Worm (Caenorhabditis elegans) whole organism, L2 larva: ENCODE results near the gene clec-149.

ENCODE experiments used
- Y55F3AM.14 ChIP-seq: fragments of 200-800 bp; sonication (Bioruptor generic); optimal IDR thresholded peaks from 2 replicates; lab custom pipeline; 2018; ENCODE audit warnings: mild to moderate bottlenecking, missing genetic modification characterization, missing compliant biosample characterization
- ZK546.5 ChIP-seq: sonication (generic microtip); optimal IDR thresholded peaks from 2 replicates; lab custom pipeline; 2017; ENCODE audit warnings: missing biosample characterization, missing genetic modification characterization
- alr-1 ChIP-seq: fragments of 150-350 bp; optimal IDR thresholded peaks from 2 replicates; lab custom pipeline; 2014; ENCODE audit warnings: missing biosample characterization, missing genetic modification characterization
- aly-2 ChIP-seq: fragments of 150-350 bp; optimal IDR thresholded peaks from 2 replicates; lab custom pipeline; 2014; ENCODE audit warnings: missing biosample characterization, missing genetic modification characterization
- ama-1 ChIP-seq: fragments of 150-350 bp; optimal IDR thresholded peaks from 2 replicates; lab custom pipeline; 2018; ENCODE audit warnings: inconsistent platforms
- blmp-1 ChIP-seq: sonication (generic microtip); optimal IDR thresholded peaks from 2 replicates; lab custom pipeline; 2017; ENCODE audit warnings: missing genetic modification characterization, mild to moderate bottlenecking, missing compliant biosample characterization, antibody characterized with exemption, moderate library complexity; ENCODE audit not compliant: insufficient read depth
- ceh-16 ChIP-seq: fragments of 150-350 bp; optimal IDR thresholded peaks from 2 replicates; lab custom pipeline; 2014; ENCODE audit warnings: missing biosample characterization, missing genetic modification characterization
- ceh-82 ChIP-seq: fragments of 150-350 bp; optimal IDR thresholded peaks from 2 replicates; lab custom pipeline; 2014; ENCODE audit warnings: missing biosample characterization, missing genetic modification characterization
- crh-2 ChIP-seq: sonication (generic microtip); optimal IDR thresholded peaks from 2 replicates; lab custom pipeline; 2017; ENCODE audit warnings: missing biosample characterization, missing genetic modification characterization
- dmd-4 ChIP-seq: sonication (generic microtip); optimal IDR thresholded peaks from 2 replicates; lab custom pipeline; 2017; ENCODE audit warnings: missing biosample characterization, missing genetic modification characterization
- elt-1 ChIP-seq: fragments of 150-350 bp; optimal IDR thresholded peaks from 2 replicates; lab custom pipeline; 2014; ENCODE audit warnings: missing biosample characterization, missing genetic modification characterization
- elt-3 ChIP-seq: sonication (generic microtip); optimal IDR thresholded peaks from 2 replicates; lab custom pipeline; 2017; ENCODE audit warnings: missing biosample characterization, missing genetic modification characterization
- gmeb-1 ChIP-seq: fragments of 150-350 bp; optimal IDR thresholded peaks from 2 replicates; lab custom pipeline; 2014; ENCODE audit warnings: missing biosample characterization, missing genetic modification characterization
- mab-5 ChIP-seq: fragments of 150-350 bp; optimal IDR thresholded peaks from 2 replicates; lab custom pipeline; 2014; ENCODE audit warnings: missing biosample characterization, missing genetic modification characterization
- mbf-1 ChIP-seq: sonication (generic microtip); optimal IDR thresholded peaks from 2 replicates; lab custom pipeline; 2017; ENCODE audit warnings: missing biosample characterization, missing genetic modification characterization
- mdl-1 ChIP-seq, 2 experiments: fragments of 150-350 bp in 1 of 2; sonication (generic microtip) in 1 of 2; optimal IDR thresholded peaks; 2 replicates each; lab custom pipeline; 2017; ENCODE audit warnings: missing biosample characterization in 2 of 2, missing genetic modification characterization in 2 of 2
- nhr-10 ChIP-seq: sonication (generic microtip); optimal IDR thresholded peaks from 2 replicates; lab custom pipeline; 2017; ENCODE audit warnings: missing biosample characterization, missing genetic modification characterization
- nhr-12 ChIP-seq: fragments of 150-350 bp; optimal IDR thresholded peaks from 2 replicates; lab custom pipeline; 2014; ENCODE audit warnings: missing biosample characterization, missing genetic modification characterization
- nhr-129 ChIP-seq: fragments of 150-350 bp; optimal IDR thresholded peaks from 2 replicates; lab custom pipeline; 2014; ENCODE audit warnings: missing biosample characterization, missing genetic modification characterization
- nhr-21 ChIP-seq: fragments of 150-350 bp; optimal IDR thresholded peaks from 2 replicates; lab custom pipeline; 2014; ENCODE audit warnings: missing biosample characterization, missing genetic modification characterization
- nhr-23 ChIP-seq: fragments of 150-350 bp; optimal IDR thresholded peaks from 2 replicates; lab custom pipeline; 2014; ENCODE audit warnings: missing biosample characterization, missing genetic modification reagents, missing genetic modification characterization
- nhr-237 ChIP-seq: fragments of 150-350 bp; optimal IDR thresholded peaks from 2 replicates; lab custom pipeline; 2014; ENCODE audit warnings: missing biosample characterization, missing genetic modification characterization
- nhr-25 ChIP-seq: fragments of 150-350 bp; sonication (generic microtip); optimal IDR thresholded peaks from 3 replicates; lab custom pipeline; 2014; ENCODE audit warnings: missing biosample characterization, missing genetic modification characterization
- nhr-6 ChIP-seq: fragments of 150-350 bp; optimal IDR thresholded peaks from 2 replicates; lab custom pipeline; 2014; ENCODE audit warnings: missing biosample characterization, missing genetic modification characterization
- peb-1 ChIP-seq: fragments of 150-350 bp; optimal IDR thresholded peaks from 2 replicates; lab custom pipeline; 2014; ENCODE audit warnings: missing biosample characterization, missing genetic modification characterization
- sem-4 ChIP-seq: fragments of 150-350 bp; optimal IDR thresholded peaks from 2 replicates; lab custom pipeline; 2014; ENCODE audit warnings: missing biosample characterization, missing genetic modification reagents, missing genetic modification characterization
- skn-1 ChIP-seq: sonication (generic microtip); optimal IDR thresholded peaks from 2 replicates; lab custom pipeline; 2017; ENCODE audit warnings: missing biosample characterization, missing genetic modification characterization
- sma-3 ChIP-seq: sonication (generic microtip); optimal IDR thresholded peaks from 2 replicates; lab custom pipeline; 2016; ENCODE audit warnings: missing genetic modification reagents, missing genetic modification characterization, missing compliant biosample characterization
- sma-9 ChIP-seq, 2 experiments: fragments of 150-350 bp in 1 of 2; sonication (generic microtip) in 1 of 2; optimal IDR thresholded peaks; 2 replicates each; lab custom pipeline; 2014 to 2016; ENCODE audit warnings: missing genetic modification characterization in 2 of 2, mild to moderate bottlenecking in 1 of 2, missing biosample characterization in 1 of 2, missing compliant biosample characterization in 1 of 2, missing genetic modification reagents in 1 of 2, moderate library complexity in 1 of 2
- snpc-4 ChIP-seq: fragments of 150-350 bp; optimal IDR thresholded peaks from 2 replicates; lab custom pipeline; 2014; ENCODE audit warnings: missing biosample characterization, missing genetic modification characterization
- unc-39 ChIP-seq: fragments of 150-350 bp; optimal IDR thresholded peaks from 2 replicates; lab custom pipeline; 2014; ENCODE audit warnings: missing biosample characterization, missing genetic modification characterization
- unc-55 ChIP-seq: fragments of 150-350 bp; sonication (generic microtip); optimal IDR thresholded peaks from 3 replicates; lab custom pipeline; 2014; ENCODE audit warnings: missing biosample characterization, missing genetic modification reagents, missing genetic modification characterization
- zag-1 ChIP-seq: fragments of 150-350 bp; optimal IDR thresholded peaks from 2 replicates; lab custom pipeline; 2014; ENCODE audit warnings: missing biosample characterization, missing genetic modification characterization
- ztf-1 ChIP-seq: fragments of 200-800 bp; sonication (Bioruptor generic); conservative IDR thresholded peaks from 2 replicates; pipeline ENCODE4 v1.3.6; 2022; ENCODE audit warnings: missing genetic modification characterization, missing compliant biosample characterization
- ztf-4 ChIP-seq: fragments of 150-350 bp; optimal IDR thresholded peaks from 2 replicates; lab custom pipeline; 2014; ENCODE audit warnings: missing biosample characterization, missing genetic modification characterization

The clec-149 gene

DNA sequence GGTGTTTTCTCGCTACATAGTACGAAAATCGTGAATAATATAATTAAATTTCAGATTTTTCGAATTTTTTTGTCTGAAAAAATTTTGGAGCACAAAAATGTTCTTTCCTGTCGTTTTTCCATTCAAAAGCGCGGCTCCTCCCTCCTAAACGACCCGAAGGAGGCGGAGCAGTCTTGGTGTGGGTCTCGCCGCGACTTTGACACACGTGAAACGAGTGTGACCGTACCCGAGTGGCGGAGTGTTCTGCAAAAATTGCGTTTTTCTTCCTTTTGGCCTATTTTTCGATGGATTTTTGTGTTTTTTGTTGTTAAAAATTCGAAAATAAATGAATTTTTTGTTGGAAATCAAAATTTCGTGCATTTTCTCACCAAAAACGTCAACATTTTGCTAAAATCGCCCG lies 29.4 kb upstream of the clec-149 start, which contains the start of gene snt-2 (continued):
- TF ChIP-seq mdl-1 (tag; optimal IDR thresholded peaks at IDR 0.05; lab: Kevin White, UChicago) (peak in 1 of 2 experiments; percentile 39), ama-1 (lab: Kevin White, UChicago) (no peak), crh-2 (tag; lab: Kevin White, UChicago) (peak; percentile 81), snpc-4 (peak; percentile 25), ZK546.5 (tag; lab: Kevin White, UChicago) (peak; percentile 36), aly-2 (no peak), sma-9 (GFP tag; optimal IDR thresholded peaks at IDR 0.05; lab: Kevin White, UChicago) (peak; percentile 40), sma-9 (tag; optimal IDR thresholded peaks at IDR 0.05; lab: Kevin White, UChicago) (no peak), sem-4 (tag; lab: Kevin White, UChicago) (no peak), ceh-16 (tag; lab: Kevin White, UChicago) (peak; percentile 21), elt-1 (tag; lab: Kevin White, UChicago) (no peak), zag-1 (tag; lab: Kevin White, UChicago) (no peak), dmd-4 (tag; lab: Kevin White, UChicago) (no peak), alr-1 (tag; lab: Kevin White, UChicago) (no peak), blmp-1 (tag; lab: Kevin White, UChicago) (no peak), nhr-6 (no peak), nhr-25 (tag; lab: Kevin White, UChicago) (peak; percentile 50), ztf-1 (GFP tag; lab: Robert Waterston, UW) (no peak)

DNA sequence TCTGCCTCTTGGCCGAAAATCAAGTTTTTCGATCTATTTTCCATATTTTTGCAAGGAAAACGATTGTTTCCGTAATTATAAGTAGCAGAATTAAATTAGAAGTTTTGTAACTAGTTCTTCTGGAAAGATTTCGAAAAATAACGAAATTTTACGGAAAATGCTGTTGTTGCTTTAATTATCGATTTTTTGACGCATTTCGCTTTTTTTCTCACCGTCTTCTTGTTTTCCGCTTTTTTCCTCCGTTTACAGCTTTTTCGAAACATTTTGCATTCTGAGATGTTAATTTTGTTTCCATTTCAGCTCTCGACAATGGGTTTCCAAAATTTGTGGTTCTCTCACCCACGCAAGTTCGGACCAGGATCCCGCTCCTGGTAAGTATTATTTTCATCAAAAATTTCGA lies 29.0 kb upstream of the clec-149 start, which contains the start of gene rps-29:
rps-29 (plus strand) TSS at position 301 of the 400 bp plus-strand sequence.
- TF ChIP-seq nhr-237 (tag; lab: Kevin White, UChicago) (no peak), ztf-4 (tag; lab: Kevin White, UChicago) (no peak), sma-3 (GFP tag; lab: Kevin White, UChicago) (no peak), nhr-21 (tag; lab: Kevin White, UChicago) (no peak)

ce11 chrIII:794984-795596 lies 27.9 kb upstream of the clec-149 start, which contains the start of gene trpp-11:
TSS of gene trpp-11 (plus strand) at chrIII:795136.
- TF ChIP-seq unc-39 (tag; lab: Kevin White, UChicago) (no peak), gmeb-1 (tag; lab: Kevin White, UChicago) (no peak), nhr-6 (no peak), dmd-4 (tag; lab: Kevin White, UChicago) (no peak), nhr-25 (tag; lab: Kevin White, UChicago) (no peak), ceh-16 (tag; lab: Kevin White, UChicago) (no peak), crh-2 (tag; lab: Kevin White, UChicago) (no peak), sma-9 (GFP tag; optimal IDR thresholded peaks at IDR 0.05; lab: Kevin White, UChicago) (no peak), sma-9 (tag; optimal IDR thresholded peaks at IDR 0.05; lab: Kevin White, UChicago) (no peak), aly-2 (no peak)

DNA sequence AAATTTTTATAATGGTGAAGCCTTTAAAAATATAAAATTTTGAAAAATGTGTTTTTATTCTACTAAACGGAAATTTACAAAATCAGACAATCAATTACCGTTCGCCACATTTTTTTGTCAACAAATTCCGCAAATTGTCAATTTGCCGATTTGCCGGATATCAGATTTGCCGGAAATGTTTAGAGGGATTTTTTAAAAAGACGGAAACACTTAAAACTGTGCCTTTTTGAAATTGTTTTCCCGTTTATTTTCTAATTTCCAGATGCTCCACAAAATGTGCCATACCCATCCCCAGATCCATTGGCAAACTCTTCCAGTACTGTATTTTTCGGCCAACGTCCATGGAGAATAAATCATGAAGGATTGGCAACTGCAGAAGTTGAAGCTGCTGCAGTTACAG lies 25.5 kb upstream of the clec-149 start:
- TF ChIP-seq nhr-10 (tag; lab: Kevin White, UChicago) (no peak), dmd-4 (tag; lab: Kevin White, UChicago) (no peak), ama-1 (lab: Kevin White, UChicago) (no peak), nhr-23 (tag; lab: Kevin White, UChicago) (no peak), peb-1 (no peak), ztf-4 (tag; lab: Kevin White, UChicago) (no peak), Y55F3AM.14 (GFP tag; lab: Kevin White, UChicago) (no peak), elt-3 (tag; lab: Kevin White, UChicago) (no peak), unc-55 (GFP tag; lab: Kevin White, UChicago) (no peak)

ce11 chrIII:802041-802440 lies 21.0 kb upstream of the clec-149 start:
- TF ChIP-seq nhr-129 (tag; lab: Kevin White, UChicago) = no peak
- TF ChIP-seq blmp-1 (tag; lab: Kevin White, UChicago) = no peak
- TF ChIP-seq mbf-1 (tag; lab: Kevin White, UChicago) = no peak
- no peak for TF ChIP-seq gmeb-1 (tag; lab: Kevin White, UChicago)
- TF ChIP-seq nhr-23 (tag; lab: Kevin White, UChicago) = no peak
- TF ChIP-seq ceh-82 (tag; lab: Kevin White, UChicago) = no peak
- no peak for TF ChIP-seq nhr-10 (tag; lab: Kevin White, UChicago)
- no peak for TF ChIP-seq mab-5
- no peak for TF ChIP-seq ztf-1 (GFP tag; lab: Robert Waterston, UW)
- no peak for TF ChIP-seq skn-1 (tag; lab: Kevin White, UChicago)
- no peak for TF ChIP-seq nhr-12 (tag; lab: Kevin White, UChicago)
